Worm (Caenorhabditis elegans): Measurements from ENCODE around the gene R05H11.2.

DNA sequence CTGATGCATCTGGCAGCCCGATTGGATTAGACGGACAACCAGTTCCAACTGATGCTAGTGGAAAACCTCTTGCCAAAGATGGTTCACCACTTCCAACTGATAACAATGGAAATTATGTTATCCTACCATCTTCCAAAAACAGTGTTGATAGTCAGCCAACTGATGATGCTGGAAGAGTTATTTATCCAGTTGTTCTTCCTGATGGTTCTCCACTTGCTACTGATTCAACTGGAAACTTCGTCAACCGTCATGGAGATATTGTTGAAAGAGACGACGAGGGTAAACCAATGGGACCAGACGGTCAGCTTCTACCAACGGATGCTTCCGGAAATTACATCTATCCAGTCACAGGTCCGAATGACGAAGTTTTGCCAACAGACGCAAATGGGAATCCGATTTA lies 41.3 kb upstream of the R05H11.2 start:
- TF ChIP-seq zag-1 (tag; optimal IDR thresholded peaks at IDR 0.05), result no peak
- TF ChIP-seq elt-3 (tag; optimal IDR thresholded peaks at IDR 0.05), result no peak
- no peak for TF ChIP-seq aly-2 (tag; optimal IDR thresholded peaks at IDR 0.05)

Measured in whole organism, L2 larva.